Fruit fly (Drosophila melanogaster) whole organism, prepupa: ENCODE data around the gene CG3698.

Source experiments
- Blimp-1 ChIP-seq: fragments of 200-800 bp; sonication (Bioruptor generic); optimal IDR thresholded peaks from 3 replicates; lab custom pipeline; 2017; ENCODE audit warnings: missing biosample characterization, missing genetic modification characterization, mild to moderate bottlenecking, moderate library complexity, missing genetic modification reagents
- CG34406 ChIP-seq: fragments of 200-800 bp; sonication (Bioruptor generic); optimal IDR thresholded peaks from 3 replicates; lab custom pipeline; 2016; ENCODE audit warnings: missing biosample characterization, missing genetic modification characterization
- CG6163 ChIP-seq: fragments of 200-800 bp; sonication (Bioruptor generic); IDR thresholded peaks from 3 replicates; pipeline ENCODE4 v1.3.6; 2022; ENCODE audit warnings: missing biosample characterization, missing genetic modification characterization
- CG6808 ChIP-seq: fragments of 200-800 bp; sonication (Bioruptor generic); optimal IDR thresholded peaks from 3 replicates; lab custom pipeline; 2017; ENCODE audit warnings: missing biosample characterization, missing genetic modification characterization, mild to moderate bottlenecking, moderate library complexity, missing genetic modification reagents
- esn ChIP-seq: fragments of 200-800 bp; sonication (Bioruptor generic); optimal IDR thresholded peaks from 2 replicates; lab custom pipeline; 2016; ENCODE audit warnings: missing biosample characterization, mild to moderate bottlenecking, missing genetic modification characterization, moderate library complexity
- salr ChIP-seq, 2 experiments: fragments of 200-800 bp; sonication (Bioruptor generic); optimal IDR thresholded peaks; 3 replicates each; lab custom pipeline; 2016 to 2018; ENCODE audit warnings: missing biosample characterization in 2 of 2, missing genetic modification characterization in 2 of 2, mild to moderate bottlenecking in 1 of 2
- ss ChIP-seq, 2 experiments: fragments of 200-800 bp; sonication (Bioruptor generic); optimal IDR thresholded peaks; 2 replicates in 1 of 2; 3 replicates in 1 of 2; lab custom pipeline; 2017 to 2018; ENCODE audit warnings: mild to moderate bottlenecking in 2 of 2, missing biosample characterization in 2 of 2, missing genetic modification characterization in 2 of 2, moderate library complexity in 1 of 2
- vri ChIP-seq: fragments of 200-800 bp; sonication (Bioruptor generic); optimal IDR thresholded peaks from 3 replicates; lab custom pipeline; 2016; ENCODE audit warnings: missing biosample characterization, mild to moderate bottlenecking, missing genetic modification characterization

dm6 chr3L:20761482-20761881 lies 36.7 kb downstream of the CG3698 start:
- TF ChIP-seq CG6808 (GFP tag; lab: Kevin White, UChicago), result no peak
- TF ChIP-seq Blimp-1, result no peak
- TF ChIP-seq vri, result no peak
- no peak for TF ChIP-seq CG34406 (GFP tag; lab: Kevin White, UChicago)
- no peak for TF ChIP-seq salr (GFP tag; optimal IDR thresholded peaks at IDR 0.05; lab: Kevin White, UChicago)
- no peak for TF ChIP-seq esn (GFP tag; lab: Kevin White, UChicago)
- TF ChIP-seq CG6163 (GFP tag; lab: Robert Waterston, UW), result no peak
- TF ChIP-seq ss (GFP tag; optimal IDR thresholded peaks at IDR 0.05; lab: Kevin White, UChicago), result no peak
